Fruit fly (Drosophila melanogaster) Kc167 (cell line): Measurements from ENCODE around the gene Rpn12R.

Experiments used
- h ChIP-seq: fragments of >200 bp; optimal IDR thresholded peaks from 3 replicates; lab custom pipeline; 2018; ENCODE audit warnings: missing external identifiers
- ttk ChIP-seq: sonication (Bioruptor generic); optimal IDR thresholded peaks from 2 replicates; lab custom pipeline; 2017; ENCODE audit warnings: missing external identifiers

- no peak for TF ChIP-seq ttk
- TF ChIP-seq h = no peak
These were observed 21.4 kb downstream of the Rpn12R start for dm6 chr3L:15021008-15021407.
